Fruit fly (Drosophila melanogaster) S2 (cell line): ENCODE measurements around the gene bwa.

Experiments used
- CG8478 ChIP-seq: fragments of >200 bp; optimal IDR thresholded peaks from 2 replicates; lab custom pipeline; 2018
- CTCF ChIP-seq, 2 experiments: fragments of >200 bp; optimal IDR thresholded peaks; 2 replicates each; lab custom pipeline; 2018

The bwa gene

DNA sequence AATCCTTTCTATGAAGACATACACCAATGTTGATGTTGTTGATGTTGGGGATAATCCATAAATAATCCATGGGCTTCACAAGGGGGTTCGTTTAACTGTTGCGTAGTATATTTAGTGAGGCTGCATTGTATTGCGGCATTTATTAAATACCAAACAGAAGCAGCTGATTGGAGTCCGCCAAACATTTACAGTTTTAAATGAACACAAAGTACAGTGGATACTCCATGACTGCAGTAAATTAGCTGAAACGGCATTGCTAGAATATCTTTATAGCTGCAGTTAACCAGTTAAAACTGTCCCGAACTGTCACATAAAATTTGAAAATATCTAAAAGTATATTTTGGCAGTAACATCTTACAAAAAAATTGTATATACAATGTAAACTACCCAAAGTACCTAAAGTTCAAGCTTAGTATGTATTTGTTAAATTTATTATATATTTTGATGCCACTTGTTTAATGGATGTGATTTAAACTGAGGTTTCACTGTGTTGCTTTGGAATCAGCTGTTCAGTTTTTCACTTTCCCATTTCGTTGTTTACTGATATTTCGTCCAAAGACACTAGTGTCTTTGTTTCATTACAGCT lies 25.0 kb downstream of the bwa start, which contains the start of the genes CG10747 and Pyroxd1:
TSS of gene CG10747 (minus strand) at position 255 of the 586 bp plus-strand sequence.
TSS of gene Pyroxd1 (plus strand) at position 342 of the 586 bp plus-strand sequence.
- no peak for TF ChIP-seq CG8478 (lab: Kevin White, UChicago)
- TF ChIP-seq CTCF (optimal IDR thresholded peaks at IDR 0.05; lab: Kevin White, UChicago) = no peak

dm6 chr2L:20093794-20094193 lies 27.6 kb downstream of the bwa start, which contains the start of the genes Taf13 and nesd:
Gene Taf13, minus strand, starts transcription at chr2L:20093849.
Gene nesd, plus strand, starts transcription at chr2L:20093972.
- no peak for TF ChIP-seq CG8478 (lab: Kevin White, UChicago)
- no peak for TF ChIP-seq CTCF (optimal IDR thresholded peaks at IDR 0.05; lab: Kevin White, UChicago)

dm6 chr2L:20097105-20097631 lies 31.0 kb downstream of the bwa start, which contains the start of the genes mRpS18B and Kua:
Gene mRpS18B, minus strand, starts transcription at chr2L:20097253.
Gene Kua, plus strand, starts transcription at chr2L:20097581.
- TF ChIP-seq CTCF (optimal IDR thresholded peaks at IDR 0.05; lab: Kevin White, UChicago) (no peak), CG8478 (lab: Kevin White, UChicago) (no peak)

DNA sequence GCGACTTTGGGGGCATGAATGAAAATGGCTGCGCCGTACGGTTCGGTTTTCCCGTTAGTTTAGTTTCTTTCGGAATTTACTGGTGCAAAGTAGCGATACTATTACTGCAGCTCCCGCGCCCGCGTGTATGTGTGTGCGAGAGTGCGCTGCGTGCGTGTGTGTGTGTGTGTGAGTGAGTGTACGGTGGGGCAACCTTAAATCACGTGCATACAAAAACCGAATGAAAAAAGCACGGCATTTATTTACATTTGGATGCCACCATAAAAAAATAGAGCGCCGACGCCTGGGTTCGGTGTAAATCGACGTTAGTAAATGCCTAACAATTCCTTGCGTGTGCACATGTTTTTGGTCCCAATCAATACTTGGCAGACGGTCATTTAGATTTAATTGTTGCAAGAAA lies 31.6 kb downstream of the bwa start:
- TF ChIP-seq CG8478 (lab: Kevin White, UChicago) (no peak), CTCF (optimal IDR thresholded peaks at IDR 0.05; lab: Kevin White, UChicago) (no peak)

DNA sequence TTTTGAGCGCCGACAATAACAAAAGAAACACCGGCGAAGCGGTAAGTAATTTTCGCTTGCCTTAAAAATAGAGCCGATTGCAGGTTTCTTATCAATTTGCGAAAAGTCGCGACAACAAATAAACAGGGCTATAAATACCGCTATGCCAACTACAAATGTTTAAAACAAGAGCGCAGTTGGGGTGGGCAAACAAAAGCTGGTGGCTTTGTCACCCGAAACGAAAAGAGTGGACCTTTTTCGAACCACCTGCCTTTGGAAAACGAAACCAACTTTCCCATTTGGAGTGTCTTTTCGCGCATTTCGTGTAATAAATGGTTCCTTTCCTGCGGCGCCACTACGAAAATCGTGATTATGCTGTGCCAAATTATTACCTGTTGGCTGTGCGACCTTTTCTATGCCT lies 32.0 kb downstream of the bwa start:
- peak in 1 of 2 experiments; percentile 2 for TF ChIP-seq CTCF (optimal IDR thresholded peaks at IDR 0.05; lab: Kevin White, UChicago)
- no peak for TF ChIP-seq CG8478 (lab: Kevin White, UChicago)

dm6 chr2L:20104050-20104449 lies 37.9 kb downstream of the bwa start, which contains the start of gene CG13970:
Gene CG13970, minus strand, starts transcription at chr2L:20104150.
- TF ChIP-seq CG8478 (lab: Kevin White, UChicago) (no peak), CTCF (optimal IDR thresholded peaks at IDR 0.05; lab: Kevin White, UChicago) (no peak)

dm6 chr2L:20104526-20104925 lies 38.3 kb downstream of the bwa start:
- TF ChIP-seq CTCF (optimal IDR thresholded peaks at IDR 0.05; lab: Kevin White, UChicago) (no peak), CG8478 (lab: Kevin White, UChicago) (no peak)

DNA sequence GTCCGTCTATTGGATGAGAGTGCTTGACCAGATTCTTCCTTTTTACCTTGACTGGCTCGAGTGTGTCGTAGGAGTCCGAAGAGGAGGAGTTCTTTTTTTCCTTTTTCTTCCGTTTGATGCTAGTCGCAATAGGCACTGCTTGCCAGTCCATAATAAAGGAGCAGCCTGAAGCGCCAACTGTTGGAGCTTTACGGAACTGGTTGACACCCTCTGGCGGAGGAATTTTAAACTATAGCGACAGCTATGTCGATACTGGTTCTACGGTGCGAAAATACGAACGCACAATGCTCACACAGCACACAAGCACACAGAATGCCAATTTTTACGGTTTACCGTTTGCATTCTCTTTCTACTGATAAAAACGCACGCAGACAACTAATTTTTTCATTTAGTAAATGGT lies 40.4 kb downstream of the bwa start:
- peak; percentile 72 to 80 for TF ChIP-seq CTCF (optimal IDR thresholded peaks at IDR 0.05; lab: Kevin White, UChicago)
- TF ChIP-seq CG8478 (lab: Kevin White, UChicago) = no peak

DNA sequence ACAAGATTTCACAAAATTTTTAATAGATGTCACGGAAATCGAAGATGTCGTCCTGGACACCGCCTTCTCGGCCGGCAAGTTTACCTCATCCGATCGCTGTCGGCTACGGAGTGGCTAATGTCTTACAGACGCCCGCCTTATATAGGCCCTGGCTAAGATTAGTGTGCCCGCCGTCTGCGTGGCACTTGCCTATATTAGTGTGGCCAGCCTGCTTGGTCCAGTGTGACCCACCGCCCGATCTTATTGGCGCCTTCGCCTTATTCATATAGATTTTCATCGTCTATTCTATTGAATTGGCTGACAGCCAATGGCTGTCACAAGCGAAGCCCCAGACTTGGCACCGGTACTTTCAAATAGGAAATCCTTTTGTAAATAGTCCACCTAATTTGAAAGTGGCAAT lies 49.7 kb downstream of the bwa start:
- TF ChIP-seq CG8478 (lab: Kevin White, UChicago) = no peak
- TF ChIP-seq CTCF (optimal IDR thresholded peaks at IDR 0.05; lab: Kevin White, UChicago) = no peak

DNA sequence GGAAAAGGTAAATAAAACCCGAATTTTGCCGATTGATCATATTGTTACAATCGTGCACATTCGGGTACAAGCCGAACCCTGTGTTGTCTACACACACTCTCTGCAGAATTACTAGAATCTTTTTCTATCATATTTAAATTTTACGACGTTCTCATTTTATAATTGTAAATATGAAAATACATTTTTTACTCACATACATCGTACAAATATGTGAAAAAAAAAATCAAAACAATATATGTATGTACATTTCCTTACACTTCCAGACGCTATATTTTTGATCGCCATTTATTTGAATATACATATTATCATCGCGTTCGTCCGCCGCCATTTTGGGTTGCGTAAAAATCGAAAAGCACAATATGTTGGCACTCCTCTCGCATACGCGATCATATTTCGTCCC lies 51.6 kb downstream of the bwa start:
- TF ChIP-seq CTCF (optimal IDR thresholded peaks at IDR 0.05; lab: Kevin White, UChicago) (no peak), CG8478 (lab: Kevin White, UChicago) (no peak)

dm6 chr2L:20120388-20121232 lies 54.4 kb downstream of the bwa start:
- TF ChIP-seq CTCF (optimal IDR thresholded peaks at IDR 0.05; lab: Kevin White, UChicago) = peak; percentile 100
- TF ChIP-seq CG8478 (lab: Kevin White, UChicago) = no peak

DNA sequence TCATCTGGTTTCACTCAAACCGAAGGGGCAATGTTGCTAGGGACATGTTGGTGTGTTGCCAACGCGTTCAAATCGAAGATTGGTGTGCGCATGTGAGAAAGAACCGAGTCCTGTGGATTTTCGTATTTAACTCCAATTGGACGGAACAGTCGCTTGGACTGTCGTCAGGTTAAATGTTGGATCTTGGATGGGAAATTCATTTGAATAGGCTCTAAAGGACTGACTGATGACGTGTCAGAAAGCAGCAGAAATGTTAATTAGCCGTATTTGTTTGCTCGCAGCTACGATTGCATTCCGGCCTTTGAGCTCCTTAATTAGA lies 55.0 kb downstream of the bwa start:
- TF ChIP-seq CG8478 (lab: Kevin White, UChicago) (no peak), CTCF (optimal IDR thresholded peaks at IDR 0.05; lab: Kevin White, UChicago) (no peak)
